Worm (Caenorhabditis elegans) whole organism, L1 larva: Measurements from ENCODE around the gene H20E11.1.

Experiments used
- C16A3.4 ChIP-seq: fragments of 150-350 bp; optimal IDR thresholded peaks from 2 replicates; lab custom pipeline; 2014; ENCODE audit warnings: missing biosample characterization, missing genetic modification characterization
- C34B4.2 ChIP-seq: sonication (generic microtip); optimal IDR thresholded peaks from 2 replicates; lab custom pipeline; 2017; ENCODE audit warnings: mild to moderate bottlenecking, missing genetic modification characterization, missing compliant biosample characterization
- F16B12.6 ChIP-seq: fragments of 150-350 bp; optimal IDR thresholded peaks from 2 replicates; lab custom pipeline; 2014; ENCODE audit warnings: missing biosample characterization, missing genetic modification characterization
- aha-1 ChIP-seq: fragments of 150-350 bp; optimal IDR thresholded peaks from 2 replicates; lab custom pipeline; 2014; ENCODE audit warnings: missing biosample characterization, missing genetic modification characterization
- alr-1 ChIP-seq: fragments of 200-800 bp; sonication (Bioruptor generic); optimal IDR thresholded peaks from 2 replicates; lab custom pipeline; 2018; ENCODE audit warnings: borderline replicate concordance, mild to moderate bottlenecking, missing genetic modification characterization, missing compliant biosample characterization
- blmp-1 ChIP-seq: fragments of 150-350 bp; optimal IDR thresholded peaks from 2 replicates; lab custom pipeline; 2014; ENCODE audit warnings: missing biosample characterization, missing genetic modification characterization
- ceh-63 ChIP-seq: fragments of 200-800 bp; sonication (Bioruptor generic); optimal IDR thresholded peaks from 2 replicates; lab custom pipeline; 2018; ENCODE audit warnings: mild to moderate bottlenecking, missing genetic modification characterization, missing compliant biosample characterization
- ceh-8 ChIP-seq: fragments of 200-800 bp; sonication (Bioruptor generic); optimal IDR thresholded peaks from 2 replicates; lab custom pipeline; 2018; ENCODE audit warnings: mild to moderate bottlenecking, missing genetic modification characterization, moderate library complexity, missing compliant biosample characterization
- ceh-82 ChIP-seq, 3 experiments: fragments of 150-350 bp in 1 of 3; sonication (generic microtip) in 2 of 3; optimal IDR thresholded peaks; 2 replicates each; lab custom pipeline; 2014 to 2017; ENCODE audit warnings: missing biosample characterization in 3 of 3, missing genetic modification characterization in 3 of 3
- ceh-88 ChIP-seq: fragments of 200-800 bp; sonication (Bioruptor generic); IDR thresholded peaks from 2 replicates; pipeline ENCODE4 v1.3.6; 2022; ENCODE audit warnings: missing genetic modification characterization, missing compliant biosample characterization
- ceh-90 ChIP-seq: sonication (generic microtip); optimal IDR thresholded peaks from 2 replicates; lab custom pipeline; 2016; ENCODE audit warnings: missing genetic modification characterization, missing compliant biosample characterization
- efl-1 ChIP-seq, 4 experiments: fragments of 150-350 bp; optimal IDR thresholded peaks in 3 of 4; peaks in 1 of 4; 1 replicate in 1 of 4; 2 replicates in 3 of 4; lab custom pipeline; 2014; ENCODE audit warnings: missing biosample characterization in 2 of 4, missing genetic modification characterization in 2 of 4, missing genetic modification reagents in 2 of 4
- efl-3 ChIP-seq: fragments of 200-800 bp; sonication (Bioruptor generic); optimal IDR thresholded peaks from 2 replicates; lab custom pipeline; 2018; ENCODE audit warnings: mild to moderate bottlenecking, missing genetic modification characterization, missing compliant biosample characterization
- egl-27 ChIP-seq, 2 experiments: fragments of 150-350 bp in 1 of 2; sonication (generic microtip); optimal IDR thresholded peaks; 3 replicates each; lab custom pipeline; 2017 to 2018; ENCODE audit warnings: missing biosample characterization in 2 of 2, missing genetic modification characterization in 2 of 2, missing genetic modification reagents in 2 of 2
- elt-2 ChIP-seq: sonication (generic microtip); optimal IDR thresholded peaks from 2 replicates; lab custom pipeline; 2016; ENCODE audit warnings: missing genetic modification characterization, mild to moderate bottlenecking, inconsistent platforms, missing compliant biosample characterization, missing genetic modification reagents
- fkh-10 ChIP-seq: sonication (generic microtip); optimal IDR thresholded peaks from 2 replicates; lab custom pipeline; 2017; ENCODE audit warnings: missing biosample characterization, missing genetic modification reagents, missing genetic modification characterization
- fkh-8 ChIP-seq: sonication (generic microtip); optimal IDR thresholded peaks from 2 replicates; lab custom pipeline; 2016; ENCODE audit warnings: mild to moderate bottlenecking, missing genetic modification characterization, missing compliant biosample characterization
- grh-1 ChIP-seq: fragments of 200-800 bp; sonication (Bioruptor generic); IDR thresholded peaks from 2 replicates; pipeline ENCODE4 v1.3.6; 2022; ENCODE audit warnings: missing genetic modification reagents, missing genetic modification characterization, missing compliant biosample characterization
- hlh-4 ChIP-seq: sonication (generic microtip); optimal IDR thresholded peaks from 2 replicates; lab custom pipeline; 2016; ENCODE audit warnings: mild to moderate bottlenecking, missing genetic modification characterization, missing compliant biosample characterization
- hpl-2 ChIP-seq: fragments of 150-350 bp; optimal IDR thresholded peaks from 2 replicates; lab custom pipeline; 2014; ENCODE audit warnings: missing biosample characterization, missing genetic modification reagents, missing genetic modification characterization
- irx-1 ChIP-seq: sonication (generic microtip); optimal IDR thresholded peaks from 2 replicates; lab custom pipeline; 2016; ENCODE audit warnings: missing genetic modification characterization, missing compliant biosample characterization
- isw-1 ChIP-seq: fragments of 200-800 bp; sonication (Bioruptor generic); IDR thresholded peaks from 2 replicates; pipeline ENCODE4 v1.3.6; 2022; ENCODE audit warnings: missing genetic modification characterization, missing compliant biosample characterization
- lin-13 ChIP-seq: fragments of 150-350 bp; optimal IDR thresholded peaks from 2 replicates; lab custom pipeline; 2014; ENCODE audit warnings: missing biosample characterization, missing genetic modification reagents, missing genetic modification characterization
- lin-14 ChIP-seq: fragments of 200-800 bp; sonication (Bioruptor generic); optimal IDR thresholded peaks from 2 replicates; lab custom pipeline; 2018; ENCODE audit warnings: mild to moderate bottlenecking, missing genetic modification characterization, moderate library complexity, missing compliant biosample characterization
- lin-35 ChIP-seq, 2 experiments: fragments of 150-350 bp; optimal IDR thresholded peaks; 2 replicates each; lab custom pipeline; 2014; ENCODE audit warnings: missing biosample characterization in 2 of 2, missing genetic modification characterization in 2 of 2, missing genetic modification reagents in 2 of 2
- lsy-2 ChIP-seq, 2 experiments: fragments of 150-350 bp; optimal IDR thresholded peaks; 2 replicates each; lab custom pipeline; 2014; ENCODE audit warnings: missing biosample characterization in 2 of 2, missing genetic modification characterization in 2 of 2
- mep-1 ChIP-seq: fragments of 150-350 bp; optimal IDR thresholded peaks from 2 replicates; lab custom pipeline; 2014; ENCODE audit warnings: missing biosample characterization, missing genetic modification characterization
- nhr-11 ChIP-seq: fragments of 150-350 bp; optimal IDR thresholded peaks from 2 replicates; lab custom pipeline; 2014; ENCODE audit warnings: missing biosample characterization, missing genetic modification characterization
- nhr-237 ChIP-seq: fragments of 150-350 bp; optimal IDR thresholded peaks from 2 replicates; lab custom pipeline; 2014; ENCODE audit warnings: missing biosample characterization, missing genetic modification characterization
- nhr-28 ChIP-seq: fragments of 150-350 bp; optimal IDR thresholded peaks from 2 replicates; lab custom pipeline; 2014; ENCODE audit warnings: missing biosample characterization, missing genetic modification characterization
- nhr-47 ChIP-seq: sonication (generic microtip); optimal IDR thresholded peaks from 2 replicates; lab custom pipeline; 2016; ENCODE audit warnings: mild to moderate bottlenecking, missing genetic modification characterization, moderate library complexity, missing compliant biosample characterization
- nhr-77 ChIP-seq: fragments of 150-350 bp; optimal IDR thresholded peaks from 2 replicates; lab custom pipeline; 2014; ENCODE audit warnings: missing biosample characterization, missing genetic modification characterization
- pag-3 ChIP-seq: sonication (generic microtip); optimal IDR thresholded peaks from 2 replicates; lab custom pipeline; 2017; ENCODE audit warnings: missing genetic modification characterization, mild to moderate bottlenecking, missing compliant biosample characterization, antibody characterized with exemption, borderline replicate concordance; ENCODE audit not compliant: insufficient read depth
- rnt-1 ChIP-seq: sonication (generic microtip); optimal IDR thresholded peaks from 2 replicates; lab custom pipeline; 2016; ENCODE audit warnings: mild to moderate bottlenecking, missing genetic modification characterization, moderate library complexity, missing compliant biosample characterization
- snu-23 ChIP-seq: sonication (generic microtip); optimal IDR thresholded peaks from 2 replicates; lab custom pipeline; 2016; ENCODE audit warnings: missing genetic modification characterization, missing compliant biosample characterization
- sptf-1 ChIP-seq: fragments of 150-350 bp; optimal IDR thresholded peaks from 2 replicates; lab custom pipeline; 2014; ENCODE audit warnings: missing biosample characterization, missing genetic modification characterization
- tlp-1 ChIP-seq: fragments of 150-350 bp; optimal IDR thresholded peaks from 2 replicates; lab custom pipeline; 2014; ENCODE audit warnings: missing biosample characterization, missing genetic modification characterization
- unc-130 ChIP-seq: fragments of 150-350 bp; optimal IDR thresholded peaks from 2 replicates; lab custom pipeline; 2017; ENCODE audit warnings: missing biosample characterization, missing genetic modification characterization, inconsistent platforms
- unc-30 ChIP-seq: sonication (generic microtip); optimal IDR thresholded peaks from 2 replicates; lab custom pipeline; 2017; ENCODE audit warnings: missing biosample characterization, missing genetic modification characterization
- unc-98 ChIP-seq: fragments of 200-800 bp; sonication (Bioruptor generic); IDR thresholded peaks from 2 replicates; pipeline ENCODE4 v1.3.6; 2022; ENCODE audit warnings: missing genetic modification characterization, missing compliant biosample characterization
- vab-15 ChIP-seq: sonication (generic microtip); optimal IDR thresholded peaks from 2 replicates; lab custom pipeline; 2017; ENCODE audit warnings: missing genotype, mild to moderate bottlenecking, missing genetic modification characterization, missing compliant biosample characterization
- xbp-1 ChIP-seq: sonication (generic microtip); optimal IDR thresholded peaks from 2 replicates; lab custom pipeline; 2016; ENCODE audit warnings: missing genetic modification characterization, missing compliant biosample characterization
- zag-1 ChIP-seq: fragments of 150-350 bp; optimal IDR thresholded peaks from 2 replicates; lab custom pipeline; 2014; ENCODE audit warnings: missing biosample characterization, missing genetic modification characterization

H20E11.1 gene

ce11 chrIV:6852727-6853126, 22.8 kb downstream of the H20E11.1 start (continued):
- TF ChIP-seq grh-1 (GFP tag; lab: Robert Waterston, UW), result no peak
- no peak for TF ChIP-seq lsy-2 (tag; optimal IDR thresholded peaks at IDR 0.05; lab: Kevin White, UChicago)
- no peak for TF ChIP-seq aha-1

DNA sequence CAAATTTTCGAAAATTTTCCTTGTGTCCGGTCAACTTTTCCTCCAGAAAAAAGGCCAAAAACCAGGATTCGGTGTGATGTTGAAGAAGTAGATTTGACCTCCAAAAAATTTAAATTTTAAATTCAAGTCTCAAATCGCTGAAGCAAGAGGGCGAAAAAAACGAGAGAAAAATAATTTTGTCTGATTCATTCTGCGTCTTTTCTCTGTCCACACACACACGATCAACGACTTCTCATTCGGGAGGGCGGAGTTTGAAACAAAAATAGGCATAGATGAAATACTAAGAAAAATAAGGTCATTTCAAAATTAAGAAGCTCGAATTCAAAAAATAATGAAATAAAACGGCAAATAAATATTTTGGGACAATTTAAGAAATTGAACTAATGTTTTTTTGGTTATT, 29.3 kb downstream of the H20E11.1 start, which contains the start of gene R13H7.2:
Gene R13H7.2 (minus strand): TSS at position 101 of the 400 bp plus-strand sequence.
- no peak for TF ChIP-seq lin-35 (GFP tag; optimal IDR thresholded peaks at IDR 0.05; lab: Kevin White, UChicago)
- no peak for TF ChIP-seq ceh-82 (tag; optimal IDR thresholded peaks at IDR 0.05; lab: Kevin White, UChicago)
- TF ChIP-seq hlh-4 (tag; lab: Kevin White, UChicago), result no peak
- TF ChIP-seq alr-1 (tag; lab: Kevin White, UChicago), result no peak
- TF ChIP-seq ceh-63, result no peak
- TF ChIP-seq nhr-47, result no peak
- no peak for TF ChIP-seq C34B4.2
- no peak for TF ChIP-seq ceh-90 (tag; lab: Kevin White, UChicago)
- no peak for TF ChIP-seq lsy-2 (tag; optimal IDR thresholded peaks at IDR 0.05; lab: Kevin White, UChicago)
- TF ChIP-seq F16B12.6 (tag; lab: Kevin White, UChicago), result no peak
- no peak for TF ChIP-seq isw-1
- no peak for TF ChIP-seq blmp-1 (tag; lab: Kevin White, UChicago)
- TF ChIP-seq hpl-2 (GFP tag; lab: Kevin White, UChicago), result no peak
- no peak for TF ChIP-seq snu-23
- TF ChIP-seq zag-1 (tag; lab: Kevin White, UChicago), result no peak
- no peak for TF ChIP-seq pag-3 (tag; lab: Kevin White, UChicago)
- TF ChIP-seq mep-1 (tag; lab: Kevin White, UChicago), result no peak
- TF ChIP-seq ceh-8 (GFP tag; lab: Kevin White, UChicago), result no peak
- no peak for TF ChIP-seq egl-27 (tag; optimal IDR thresholded peaks at IDR 0.05; lab: Kevin White, UChicago)

ce11 chrIV:6867791-6868190, 37.8 kb downstream of the H20E11.1 start, which contains the start of gene srx-20:
srx-20 (plus strand) TSS chrIV:6868091.
- TF ChIP-seq ceh-88 (GFP tag; lab: Robert Waterston, UW) (no peak), xbp-1 (no peak), C16A3.4 (no peak), grh-1 (GFP tag; lab: Robert Waterston, UW) (no peak), vab-15 (no peak), nhr-11 (tag; lab: Kevin White, UChicago) (no peak), ceh-8 (GFP tag; lab: Kevin White, UChicago) (no peak), lin-14 (no peak), unc-98 (GFP tag; lab: Robert Waterston, UW) (no peak), efl-3 (no peak)

DNA sequence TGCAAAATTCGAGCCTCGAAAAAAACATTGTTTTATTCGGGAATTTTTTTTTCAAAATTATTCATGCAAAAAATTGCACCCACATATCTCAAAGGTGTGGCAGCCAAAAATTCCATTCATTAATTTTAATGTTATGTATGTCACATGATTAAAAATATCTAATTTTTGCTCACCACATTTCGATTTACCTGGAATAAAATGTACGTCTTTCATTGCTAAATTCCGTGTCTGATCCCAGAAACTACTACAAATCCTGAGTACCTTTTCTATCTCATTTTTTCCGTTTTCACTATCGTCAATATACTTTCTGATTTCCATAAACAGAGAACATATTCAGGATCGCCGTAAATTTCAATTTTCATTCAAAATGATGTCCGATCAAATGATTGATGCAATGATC, 43.0 kb downstream of the H20E11.1 start, which contains the start of gene srx-19:
Gene srx-19 (plus strand): TSS at position 301 of the 400 bp plus-strand sequence.
- TF ChIP-seq fkh-8 (tag; lab: Kevin White, UChicago) (peak; percentile 23), unc-130 (tag; lab: Kevin White, UChicago) (no peak)

ce11 chrIV:6878912-6879554, 49.1 kb downstream of the H20E11.1 start:
- TF ChIP-seq lin-14 (peak; percentile 97), snu-23 (peak; percentile 75), nhr-28 (tag; lab: Kevin White, UChicago) (no peak), fkh-8 (tag; lab: Kevin White, UChicago) (peak; percentile 86), nhr-77 (tag; lab: Kevin White, UChicago) (peak; percentile 76), tlp-1 (no peak), irx-1 (tag; lab: Kevin White, UChicago) (peak; percentile 70), nhr-237 (tag; lab: Kevin White, UChicago) (peak; percentile 44), unc-130 (tag; lab: Kevin White, UChicago) (peak; percentile 82), xbp-1 (peak; percentile 51), egl-27 (tag; optimal IDR thresholded peaks at IDR 0.05; lab: Kevin White, UChicago) (peak; percentile 76 to 82), blmp-1 (tag; lab: Kevin White, UChicago) (no peak), nhr-47 (peak; percentile 76), unc-98 (GFP tag; lab: Robert Waterston, UW) (0 out of 2 replicates have a peak, but pooled peaks have one; percentile 54), efl-1 (optimal IDR thresholded peaks at IDR 0.05; lab: Kevin White, UChicago) (peak; percentile 49 to 56), efl-1 (GFP tag; optimal IDR thresholded peaks at IDR 0.05 in 1 of 2; lab: Kevin White, UChicago) (peak; percentile 7 to 9), elt-2 (tag; lab: Kevin White, UChicago) (peak; percentile 20), fkh-10 (peak; percentile 78), lin-13 (GFP tag; lab: Kevin White, UChicago) (peak; percentile 18), ceh-82 (tag; optimal IDR thresholded peaks at IDR 0.05; lab: Kevin White, UChicago) (peak; percentile 55 to 74 (median 56)), sptf-1 (tag; lab: Kevin White, UChicago) (no peak), unc-30 (no peak), rnt-1 (tag; lab: Kevin White, UChicago) (peak; percentile 90)
